Worm (Caenorhabditis elegans) whole organism, L3 larva: ENCODE results near the gene srw-59.
A peak's percentile ranks its signal among the peaks of the same experiment; 100 is the strongest.
"Not testable (repeated sequence)": the region's sequence is repeated elsewhere in the genome, so short reads cannot be mapped to it uniquely, and the experiment has no call there.

Experiments
- R02D3.7 ChIP-seq: fragments of 150-350 bp; optimal IDR thresholded peaks from 2 replicates; lab custom pipeline; 2014; ENCODE audit warnings: missing biosample characterization, missing genetic modification characterization
- ama-1 ChIP-seq: fragments of 150-350 bp; optimal IDR thresholded peaks from 2 replicates; lab custom pipeline; 2018
- ceh-28 ChIP-seq: fragments of 150-350 bp; optimal IDR thresholded peaks from 2 replicates; lab custom pipeline; 2014; ENCODE audit warnings: missing biosample characterization, missing genetic modification reagents, missing genetic modification characterization
- ceh-82 ChIP-seq: fragments of 150-350 bp; optimal IDR thresholded peaks from 2 replicates; lab custom pipeline; 2014; ENCODE audit warnings: missing biosample characterization, missing genetic modification characterization
- ceh-9 ChIP-seq: sonication (generic microtip); optimal IDR thresholded peaks from 2 replicates; lab custom pipeline; 2018; ENCODE audit warnings: missing biosample characterization, missing genetic modification characterization
- daf-12 ChIP-seq: fragments of 150-350 bp; optimal IDR thresholded peaks from 2 replicates; lab custom pipeline; 2014; ENCODE audit warnings: missing biosample characterization, missing genetic modification reagents, missing genetic modification characterization
- egl-27 ChIP-seq: sonication (generic microtip); optimal IDR thresholded peaks from 4 replicates; lab custom pipeline; 2017; ENCODE audit warnings: missing biosample characterization, missing genetic modification reagents, missing genetic modification characterization
- elt-1 ChIP-seq: fragments of 150-350 bp; optimal IDR thresholded peaks from 2 replicates; lab custom pipeline; 2014; ENCODE audit warnings: missing biosample characterization, missing genetic modification characterization
- elt-2 ChIP-seq: sonication (generic microtip); optimal IDR thresholded peaks from 2 replicates; lab custom pipeline; 2016; ENCODE audit warnings: missing genetic modification reagents, mild to moderate bottlenecking, missing genetic modification characterization, missing compliant biosample characterization
- eor-1 ChIP-seq, 2 experiments: fragments of 150-350 bp; optimal IDR thresholded peaks; 2 replicates each; lab custom pipeline; 2014 to 2018; ENCODE audit warnings: missing biosample characterization in 2 of 2, missing genetic modification characterization in 2 of 2
- fkh-10 ChIP-seq: sonication (generic microtip); optimal IDR thresholded peaks from 2 replicates; lab custom pipeline; 2017; ENCODE audit warnings: missing biosample characterization, missing genetic modification reagents, missing genetic modification characterization
- fkh-2 ChIP-seq: fragments of 150-350 bp; optimal IDR thresholded peaks from 2 replicates; lab custom pipeline; 2014; ENCODE audit warnings: missing biosample characterization, missing genetic modification reagents, missing genetic modification characterization
- fos-1 ChIP-seq: fragments of 150-350 bp; optimal IDR thresholded peaks from 2 replicates; lab custom pipeline; 2014; ENCODE audit warnings: missing biosample characterization, missing genetic modification characterization
- hmg-11 ChIP-seq: sonication (generic microtip); optimal IDR thresholded peaks from 2 replicates; lab custom pipeline; 2016; ENCODE audit warnings: missing genetic modification characterization, missing compliant biosample characterization
- jun-1 ChIP-seq: fragments of 150-350 bp; optimal IDR thresholded peaks from 2 replicates; lab custom pipeline; 2014; ENCODE audit warnings: missing biosample characterization, missing genetic modification reagents, missing genetic modification characterization
- lin-15B ChIP-seq: fragments of 150-350 bp; optimal IDR thresholded peaks from 2 replicates; lab custom pipeline; 2014; ENCODE audit warnings: missing biosample characterization, missing genetic modification characterization
- lin-39 ChIP-seq: fragments of 150-350 bp; optimal IDR thresholded peaks from 2 replicates; lab custom pipeline; 2018; ENCODE audit warnings: missing biosample characterization, missing genetic modification reagents, missing genetic modification characterization
- lsy-12 ChIP-seq: sonication (generic microtip); optimal IDR thresholded peaks from 2 replicates; lab custom pipeline; 2016; ENCODE audit warnings: mild to moderate bottlenecking, missing genetic modification characterization, missing compliant biosample characterization
- mdl-1 ChIP-seq: fragments of 150-350 bp; optimal IDR thresholded peaks from 2 replicates; lab custom pipeline; 2014; ENCODE audit warnings: missing biosample characterization, missing genetic modification characterization
- nfya-1 ChIP-seq: sonication (generic microtip); optimal IDR thresholded peaks from 2 replicates; lab custom pipeline; 2017; ENCODE audit warnings: missing genetic modification characterization, mild to moderate bottlenecking, missing compliant biosample characterization, antibody characterized with exemption, moderate library complexity; ENCODE audit not compliant: insufficient read depth
- nhr-11 ChIP-seq: fragments of 150-350 bp; optimal IDR thresholded peaks from 2 replicates; lab custom pipeline; 2014; ENCODE audit warnings: missing biosample characterization, missing genetic modification characterization
- nhr-12 ChIP-seq: fragments of 150-350 bp; optimal IDR thresholded peaks from 2 replicates; lab custom pipeline; 2014; ENCODE audit warnings: missing biosample characterization, missing genetic modification characterization
- nhr-23 ChIP-seq: fragments of 150-350 bp; optimal IDR thresholded peaks from 2 replicates; lab custom pipeline; 2014; ENCODE audit warnings: missing biosample characterization, missing genetic modification reagents, missing genetic modification characterization
- nhr-237 ChIP-seq: fragments of 150-350 bp; optimal IDR thresholded peaks from 2 replicates; lab custom pipeline; 2014; ENCODE audit warnings: missing biosample characterization, missing genetic modification characterization
- nhr-25 ChIP-seq: sonication (generic microtip); optimal IDR thresholded peaks from 2 replicates; lab custom pipeline; 2017; ENCODE audit warnings: missing biosample characterization, missing genetic modification characterization
- nhr-28 ChIP-seq: fragments of 150-350 bp; optimal IDR thresholded peaks from 2 replicates; lab custom pipeline; 2014; ENCODE audit warnings: missing biosample characterization, missing genetic modification characterization
- nhr-43 ChIP-seq: sonication (generic microtip); optimal IDR thresholded peaks from 2 replicates; lab custom pipeline; 2016; ENCODE audit warnings: mild to moderate bottlenecking, missing genetic modification characterization, missing compliant biosample characterization; ENCODE audit not compliant: poor library complexity, severe bottlenecking
- nhr-67 ChIP-seq: fragments of 150-350 bp; optimal IDR thresholded peaks from 2 replicates; lab custom pipeline; 2014; ENCODE audit warnings: missing biosample characterization, missing genetic modification characterization
- nhr-76 ChIP-seq: fragments of 150-350 bp; sonication (generic microtip); optimal IDR thresholded peaks from 5 replicates; lab custom pipeline; 2014; ENCODE audit warnings: missing biosample characterization, missing genetic modification characterization
- nhr-77 ChIP-seq: fragments of 150-350 bp; optimal IDR thresholded peaks from 2 replicates; lab custom pipeline; 2014; ENCODE audit warnings: missing biosample characterization, missing genetic modification characterization
- pha-4 ChIP-seq: fragments of 150-350 bp; optimal IDR thresholded peaks from 2 replicates; lab custom pipeline; 2014; ENCODE audit warnings: missing biosample characterization, missing genetic modification reagents, missing genetic modification characterization
- pqm-1 ChIP-seq: fragments of 150-350 bp; optimal IDR thresholded peaks from 2 replicates; lab custom pipeline; 2017; ENCODE audit warnings: missing biosample characterization, missing genetic modification characterization, inconsistent platforms
- sea-2 ChIP-seq: fragments of 150-350 bp; sonication (generic microtip); optimal IDR thresholded peaks from 4 replicates; lab custom pipeline; 2014; ENCODE audit warnings: missing biosample characterization, missing genetic modification reagents, missing genetic modification characterization
- skn-1 ChIP-seq: fragments of 150-350 bp; optimal IDR thresholded peaks from 2 replicates; lab custom pipeline; 2014; ENCODE audit warnings: missing biosample characterization, missing genetic modification characterization
- snpc-4 ChIP-seq: fragments of 150-350 bp; optimal IDR thresholded peaks from 2 replicates; lab custom pipeline; 2014; ENCODE audit warnings: missing biosample characterization, missing genetic modification characterization
- ztf-4 ChIP-seq: fragments of 150-350 bp; optimal IDR thresholded peaks from 2 replicates; lab custom pipeline; 2014; ENCODE audit warnings: missing biosample characterization, missing genetic modification characterization

srw-59 gene

ce11 chrV:15950903-15951302 is at the start of gene srw-59:
TSS of gene srw-59 (minus strand) at chrV:15951003.
- no peak for TF ChIP-seq R02D3.7 (tag; lab: Kevin White, UChicago)
- TF ChIP-seq snpc-4 (tag; lab: Kevin White, UChicago), result no peak
- TF ChIP-seq nhr-28 (tag; lab: Kevin White, UChicago), result no peak
- TF ChIP-seq lin-39 (tag; lab: Kevin White, UChicago), result no peak
- TF ChIP-seq ceh-9 (tag; lab: Kevin White, UChicago), result no peak
- no peak for TF ChIP-seq fos-1 (tag; lab: Kevin White, UChicago)
- TF ChIP-seq nhr-11 (tag; lab: Kevin White, UChicago), result no peak
- TF ChIP-seq ceh-82, result no peak
- no peak for TF ChIP-seq hmg-11 (tag; lab: Kevin White, UChicago)
- TF ChIP-seq ceh-28 (tag; lab: Kevin White, UChicago), result no peak
- no peak for TF ChIP-seq nfya-1 (tag; lab: Kevin White, UChicago)
- TF ChIP-seq eor-1 (tag; optimal IDR thresholded peaks at IDR 0.05; lab: Kevin White, UChicago), result no peak
- TF ChIP-seq elt-2, result no peak
- no peak for TF ChIP-seq sea-2 (GFP tag; lab: Kevin White, UChicago)
- TF ChIP-seq nhr-12 (tag; lab: Kevin White, UChicago), result no peak
- TF ChIP-seq ztf-4 (tag; lab: Kevin White, UChicago), result no peak

ce11 chrV:16000433-16000832 is 49.6 kb upstream of the srw-59 start, which contains the start of gene nhr-50:
TSS of gene nhr-50 (minus strand) at chrV:16000631.
- TF ChIP-seq nhr-43 (tag; lab: Kevin White, UChicago), result no peak
- TF ChIP-seq fos-1 (tag; lab: Kevin White, UChicago), result peak; percentile 69
- TF ChIP-seq elt-2, result peak; percentile 80
- peak; percentile 93 for TF ChIP-seq pha-4 (tag; lab: Kevin White, UChicago)
- TF ChIP-seq nhr-76 (tag; lab: Kevin White, UChicago), result no peak
- TF ChIP-seq skn-1 (tag; lab: Kevin White, UChicago), result peak; percentile 13
- TF ChIP-seq jun-1 (tag; lab: Kevin White, UChicago), result peak; percentile 92
- TF ChIP-seq lin-15B (tag; lab: Kevin White, UChicago), result no peak
- no peak for TF ChIP-seq elt-1 (tag; lab: Kevin White, UChicago)
- no peak for TF ChIP-seq snpc-4 (tag; lab: Kevin White, UChicago)
- TF ChIP-seq lsy-12 (tag; lab: Kevin White, UChicago), result no peak
- TF ChIP-seq nhr-25 (tag; lab: Kevin White, UChicago), result peak; percentile 12
- TF ChIP-seq nhr-77 (tag; lab: Kevin White, UChicago), result no peak
- no peak for TF ChIP-seq daf-12 (tag; lab: Kevin White, UChicago)
- TF ChIP-seq egl-27 (tag; lab: Kevin White, UChicago), result no peak
- no peak for TF ChIP-seq ama-1
- TF ChIP-seq nhr-12 (tag; lab: Kevin White, UChicago), result no peak
- TF ChIP-seq nhr-237 (tag; lab: Kevin White, UChicago), result no peak
- peak; percentile 13 for TF ChIP-seq mdl-1 (tag; lab: Kevin White, UChicago)
- TF ChIP-seq nfya-1 (tag; lab: Kevin White, UChicago), result no peak
- peak; percentile 84 for TF ChIP-seq pqm-1
- no peak for TF ChIP-seq nhr-67 (tag; lab: Kevin White, UChicago)
- TF ChIP-seq nhr-23 (tag; lab: Kevin White, UChicago), result peak; percentile 55

- TF ChIP-seq nhr-43 (tag; lab: Kevin White, UChicago) (no peak), fkh-2 (no peak), pqm-1 (no peak), fkh-10 (no peak)
Observed at ce11 chrV:15996655-15997186, 45.9 kb upstream of the srw-59 start, which contains the start of the genes C06C6.9 and C06C6.8. TSS of gene C06C6.9 (minus strand) at chrV:15996755. TSS of gene C06C6.8 (plus strand) at chrV:15997136.

DNA sequence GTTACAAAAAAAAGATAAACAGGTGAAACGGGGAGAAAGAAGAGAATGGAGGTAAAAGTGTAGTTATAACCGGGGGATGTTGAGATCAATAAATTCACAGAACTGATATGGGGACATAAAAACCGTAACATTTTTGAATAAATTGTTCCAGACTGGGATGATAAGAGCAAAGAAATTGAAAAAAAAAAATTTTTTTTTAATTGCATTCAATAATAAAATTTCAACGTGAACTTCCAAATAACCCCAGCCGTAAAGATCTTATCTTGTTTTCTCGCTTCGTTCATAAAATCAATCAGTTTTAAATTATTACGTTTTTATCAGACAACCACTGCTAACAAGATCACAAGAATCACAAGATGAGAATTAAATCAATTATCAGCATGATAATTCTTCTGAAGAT is 41.0 kb upstream of the srw-59 start, which contains the start of gene C06C6.7:
Gene C06C6.7, plus strand, starts transcription at position 301 of the 400 bp plus-strand sequence.
- TF ChIP-seq pha-4 (tag; lab: Kevin White, UChicago); eor-1 (tag; optimal IDR thresholded peaks at IDR 0.05; lab: Kevin White, UChicago); nhr-23 (tag; lab: Kevin White, UChicago): not testable (repeated sequence)
